Worm (Caenorhabditis elegans) whole organism, early embryonic: ENCODE data around the gene clec-228.
"Not testable (repeated sequence)": the region's sequence is repeated elsewhere in the genome, so short reads cannot be mapped to it uniquely, and the experiment has no call there.

Experiments used
- B0310.2 ChIP-seq: sonication (generic microtip); optimal IDR thresholded peaks from 2 replicates; lab custom pipeline; 2016; ENCODE audit warnings: mild to moderate bottlenecking, missing genetic modification characterization, missing compliant biosample characterization
- ama-1 ChIP-seq: fragments of 150-350 bp; optimal IDR thresholded peaks from 2 replicates; lab custom pipeline; 2014
- ets-7 ChIP-seq: sonication (generic microtip); optimal IDR thresholded peaks from 2 replicates; lab custom pipeline; 2016; ENCODE audit warnings: missing genotype, missing genetic modification characterization, missing compliant biosample characterization
- hmg-4 ChIP-seq: fragments of 200-800 bp; sonication (Bioruptor generic); optimal IDR thresholded peaks from 2 replicates; lab custom pipeline; 2018; ENCODE audit warnings: mild to moderate bottlenecking, missing genetic modification characterization, missing compliant biosample characterization
- tbx-11 ChIP-seq: fragments of 200-800 bp; sonication (Bioruptor generic); IDR thresholded peaks from 2 replicates; pipeline ENCODE4 v1.3.6; 2022; ENCODE audit warnings: missing genetic modification characterization, missing compliant biosample characterization
- tbx-37 ChIP-seq: fragments of 200-800 bp; sonication (Bioruptor generic); conservative IDR thresholded peaks from 2 replicates; pipeline ENCODE4 v1.3.6; 2022; ENCODE audit warnings: missing genetic modification reagents, missing genetic modification characterization, missing compliant biosample characterization
- tra-4 ChIP-seq: sonication (generic microtip); optimal IDR thresholded peaks from 2 replicates; lab custom pipeline; 2017; ENCODE audit warnings: missing genetic modification characterization, missing compliant biosample characterization

DNA sequence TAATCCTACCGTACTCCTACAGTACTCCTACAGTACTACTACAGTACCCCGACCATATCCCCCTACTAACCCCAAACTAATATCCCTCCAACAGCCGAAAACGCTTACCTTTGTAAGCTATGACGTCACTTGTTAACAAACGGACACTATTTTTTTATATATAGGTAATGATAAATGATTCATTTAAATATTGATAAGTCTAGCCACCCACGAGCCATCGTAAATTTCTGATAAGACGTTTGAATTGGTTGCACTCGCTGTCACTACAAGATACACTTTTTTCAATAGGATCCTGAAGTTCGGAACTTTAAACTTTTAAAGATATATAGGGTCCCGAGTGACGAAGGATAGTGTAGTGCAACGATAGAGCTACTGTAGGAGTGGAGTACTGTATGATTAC lies 16.6 kb downstream of the clec-228 start, which contains the start of gene nhr-247:
- not testable (repeated sequence) for TF ChIP-seq ama-1 (lab: Kevin White, UChicago); tbx-11 (GFP tag; lab: Robert Waterston, UW); ets-7 (tag; lab: Kevin White, UChicago); tra-4 (tag; lab: Kevin White, UChicago); B0310.2 (tag; lab: Kevin White, UChicago); hmg-4 (GFP tag; lab: Kevin White, UChicago); tbx-37 (GFP tag; lab: Robert Waterston, UW)
